Worm (Caenorhabditis elegans) whole organism, L3 larva: Measurements from ENCODE around the gene C05E11.3.

Experiments
- R02D3.7 ChIP-seq: fragments of 150-350 bp; optimal IDR thresholded peaks from 2 replicates; lab custom pipeline; 2014; ENCODE audit warnings: missing biosample characterization, missing genetic modification characterization
- ZK546.5 ChIP-seq: sonication (generic microtip); optimal IDR thresholded peaks from 2 replicates; lab custom pipeline; 2017; ENCODE audit warnings: missing biosample characterization, missing genetic modification characterization
- ceh-28 ChIP-seq: fragments of 150-350 bp; optimal IDR thresholded peaks from 2 replicates; lab custom pipeline; 2014; ENCODE audit warnings: missing biosample characterization, missing genetic modification reagents, missing genetic modification characterization
- daf-12 ChIP-seq: fragments of 150-350 bp; optimal IDR thresholded peaks from 2 replicates; lab custom pipeline; 2014; ENCODE audit warnings: missing biosample characterization, missing genetic modification reagents, missing genetic modification characterization
- egl-27 ChIP-seq: sonication (generic microtip); optimal IDR thresholded peaks from 4 replicates; lab custom pipeline; 2017; ENCODE audit warnings: missing biosample characterization, missing genetic modification reagents, missing genetic modification characterization
- egl-5 ChIP-seq: fragments of 150-350 bp; optimal IDR thresholded peaks from 2 replicates; lab custom pipeline; 2017; ENCODE audit warnings: missing biosample characterization, missing genetic modification reagents, missing genetic modification characterization, inconsistent platforms
- elt-1 ChIP-seq: fragments of 150-350 bp; optimal IDR thresholded peaks from 2 replicates; lab custom pipeline; 2014; ENCODE audit warnings: missing biosample characterization, missing genetic modification characterization
- eor-1 ChIP-seq, 2 experiments: fragments of 150-350 bp; optimal IDR thresholded peaks; 2 replicates each; lab custom pipeline; 2014 to 2018; ENCODE audit warnings: missing biosample characterization in 2 of 2, missing genetic modification characterization in 2 of 2
- fkh-10 ChIP-seq: sonication (generic microtip); optimal IDR thresholded peaks from 2 replicates; lab custom pipeline; 2017; ENCODE audit warnings: missing biosample characterization, missing genetic modification reagents, missing genetic modification characterization
- lin-15B ChIP-seq: fragments of 150-350 bp; optimal IDR thresholded peaks from 2 replicates; lab custom pipeline; 2014; ENCODE audit warnings: missing biosample characterization, missing genetic modification characterization
- lin-39 ChIP-seq: fragments of 150-350 bp; optimal IDR thresholded peaks from 2 replicates; lab custom pipeline; 2018; ENCODE audit warnings: missing biosample characterization, missing genetic modification reagents, missing genetic modification characterization
- mdl-1 ChIP-seq: fragments of 150-350 bp; optimal IDR thresholded peaks from 2 replicates; lab custom pipeline; 2014; ENCODE audit warnings: missing biosample characterization, missing genetic modification characterization
- mml-1 ChIP-seq: fragments of 150-350 bp; sonication (generic microtip); optimal IDR thresholded peaks from 3 replicates; lab custom pipeline; 2014; ENCODE audit warnings: missing biosample characterization, missing genetic modification characterization
- nfya-1 ChIP-seq: sonication (generic microtip); optimal IDR thresholded peaks from 2 replicates; lab custom pipeline; 2017; ENCODE audit warnings: missing genetic modification characterization, mild to moderate bottlenecking, missing compliant biosample characterization, antibody characterized with exemption, moderate library complexity; ENCODE audit not compliant: insufficient read depth
- nhr-12 ChIP-seq: fragments of 150-350 bp; optimal IDR thresholded peaks from 2 replicates; lab custom pipeline; 2014; ENCODE audit warnings: missing biosample characterization, missing genetic modification characterization
- nhr-23 ChIP-seq: fragments of 150-350 bp; optimal IDR thresholded peaks from 2 replicates; lab custom pipeline; 2014; ENCODE audit warnings: missing biosample characterization, missing genetic modification reagents, missing genetic modification characterization
- nhr-237 ChIP-seq: fragments of 150-350 bp; optimal IDR thresholded peaks from 2 replicates; lab custom pipeline; 2014; ENCODE audit warnings: missing biosample characterization, missing genetic modification characterization
- nhr-43 ChIP-seq: sonication (generic microtip); optimal IDR thresholded peaks from 2 replicates; lab custom pipeline; 2016; ENCODE audit warnings: mild to moderate bottlenecking, missing genetic modification characterization, missing compliant biosample characterization; ENCODE audit not compliant: poor library complexity, severe bottlenecking
- nhr-67 ChIP-seq: fragments of 150-350 bp; optimal IDR thresholded peaks from 2 replicates; lab custom pipeline; 2014; ENCODE audit warnings: missing biosample characterization, missing genetic modification characterization
- nhr-77 ChIP-seq: fragments of 150-350 bp; optimal IDR thresholded peaks from 2 replicates; lab custom pipeline; 2014; ENCODE audit warnings: missing biosample characterization, missing genetic modification characterization
- pqm-1 ChIP-seq: fragments of 150-350 bp; optimal IDR thresholded peaks from 2 replicates; lab custom pipeline; 2017; ENCODE audit warnings: missing biosample characterization, missing genetic modification characterization, inconsistent platforms
- skn-1 ChIP-seq: fragments of 150-350 bp; optimal IDR thresholded peaks from 2 replicates; lab custom pipeline; 2014; ENCODE audit warnings: missing biosample characterization, missing genetic modification characterization
- snpc-4 ChIP-seq: fragments of 150-350 bp; optimal IDR thresholded peaks from 2 replicates; lab custom pipeline; 2014; ENCODE audit warnings: missing biosample characterization, missing genetic modification characterization
- tbx-2 ChIP-seq: sonication (generic microtip); optimal IDR thresholded peaks from 2 replicates; lab custom pipeline; 2016; ENCODE audit warnings: mild to moderate bottlenecking, missing genetic modification characterization, missing compliant biosample characterization
- zag-1 ChIP-seq: fragments of 150-350 bp; optimal IDR thresholded peaks from 2 replicates; lab custom pipeline; 2014; ENCODE audit warnings: missing biosample characterization, missing genetic modification characterization

Gene C05E11.3

DNA sequence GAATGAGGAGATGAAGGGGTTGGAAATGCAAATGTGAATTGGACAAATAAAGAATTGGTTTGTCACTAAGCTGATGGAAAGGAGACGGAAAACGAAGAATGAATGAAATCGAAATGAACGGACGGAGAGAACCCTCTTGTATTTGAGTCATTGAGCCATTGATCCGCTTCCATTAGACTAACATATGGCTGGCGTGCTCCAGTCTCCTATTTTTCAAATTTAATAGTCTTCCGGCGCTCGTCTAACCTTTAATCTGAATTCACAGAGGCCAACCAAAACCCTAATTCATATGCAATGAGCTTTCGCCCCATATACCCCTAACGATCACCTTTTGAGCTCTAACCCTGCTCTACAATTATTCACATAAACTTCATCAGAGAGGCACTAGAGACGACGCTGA, 44.0 kb downstream of the C05E11.3 start, which contains the start of gene C46C11.3:
Gene C46C11.3 (plus strand): TSS at position 301 of the 400 bp plus-strand sequence.
- TF ChIP-seq elt-1 (tag; lab: Kevin White, UChicago) = no peak
- TF ChIP-seq lin-15B (tag; lab: Kevin White, UChicago) = no peak
- no peak for TF ChIP-seq daf-12 (tag; lab: Kevin White, UChicago)
- no peak for TF ChIP-seq egl-27 (tag; lab: Kevin White, UChicago)
- TF ChIP-seq nhr-23 (tag; lab: Kevin White, UChicago) = no peak
- TF ChIP-seq tbx-2 (tag; lab: Kevin White, UChicago) = no peak
- no peak for TF ChIP-seq lin-39
- TF ChIP-seq nhr-67 = no peak
- no peak for TF ChIP-seq mdl-1 (tag; lab: Kevin White, UChicago)
- TF ChIP-seq ZK546.5 = no peak
- TF ChIP-seq pqm-1 (tag; lab: Kevin White, UChicago) = no peak
- TF ChIP-seq egl-5 (tag; lab: Kevin White, UChicago) = no peak

DNA sequence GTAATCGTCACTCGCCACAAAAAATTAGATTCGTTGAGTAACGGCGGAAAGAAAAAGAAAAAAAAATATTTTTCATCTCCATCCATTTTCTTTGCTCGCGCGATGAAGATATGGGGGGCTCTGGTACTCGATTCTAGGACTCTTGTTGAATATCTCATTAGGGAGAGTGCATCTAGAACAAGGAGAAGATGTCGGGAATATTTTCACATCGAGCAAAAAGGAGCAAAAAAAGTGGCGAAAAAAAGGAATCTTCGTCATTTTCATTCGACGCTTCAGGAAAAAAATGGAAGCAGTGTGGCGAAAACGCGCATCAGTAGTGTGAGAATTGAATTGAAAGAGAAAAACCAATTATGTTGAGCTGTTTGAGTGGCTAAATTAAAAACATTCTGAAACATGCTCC, 45.7 kb downstream of the C05E11.3 start:
- TF ChIP-seq fkh-10 = peak; percentile 29
- no peak for TF ChIP-seq ZK546.5

DNA sequence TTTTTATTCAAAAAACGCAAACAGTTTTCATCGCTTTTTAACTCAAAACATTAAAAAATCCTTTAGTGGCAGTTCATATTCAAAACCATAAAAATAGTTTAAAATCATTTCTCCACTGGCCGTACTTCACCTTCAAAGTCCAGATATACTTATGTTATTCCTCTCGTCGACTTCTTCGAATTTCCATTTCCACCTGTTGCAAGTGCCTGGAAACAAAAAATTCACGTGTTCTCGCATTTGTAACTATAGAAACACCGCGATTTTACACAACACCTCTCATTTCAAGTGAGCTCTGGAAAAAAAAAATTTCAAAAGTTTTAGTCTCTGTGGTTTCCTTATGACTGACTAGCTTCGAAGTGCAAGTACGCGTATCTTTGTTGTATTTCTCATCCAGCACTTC, 47.0 kb downstream of the C05E11.3 start:
- TF ChIP-seq nhr-77 (tag; lab: Kevin White, UChicago) (no peak), ZK546.5 (no peak), eor-1 (tag; optimal IDR thresholded peaks at IDR 0.05; lab: Kevin White, UChicago) (no peak), fkh-10 (no peak), skn-1 (no peak), nfya-1 (tag; lab: Kevin White, UChicago) (no peak)

DNA sequence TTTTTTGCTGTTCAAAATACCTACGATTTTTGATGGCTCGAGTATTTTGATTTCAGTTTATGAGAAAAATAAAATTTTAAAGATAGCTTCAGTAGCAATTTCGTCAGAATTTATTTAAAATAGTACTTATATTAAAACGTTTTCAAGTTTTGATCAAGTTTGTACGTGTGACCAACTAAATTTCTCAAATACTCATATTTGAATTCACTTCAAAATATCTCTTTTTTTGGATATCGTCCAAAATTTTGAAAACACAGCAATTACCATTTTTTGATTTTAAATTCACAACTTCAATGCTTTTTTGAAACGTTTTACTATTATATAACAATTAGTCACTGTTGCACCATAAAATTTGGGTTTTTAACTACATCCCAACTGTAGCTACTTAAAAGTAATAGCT, 48.9 kb downstream of the C05E11.3 start:
- no peak for TF ChIP-seq nhr-12 (tag; lab: Kevin White, UChicago)
- no peak for TF ChIP-seq nhr-237 (tag; lab: Kevin White, UChicago)

DNA sequence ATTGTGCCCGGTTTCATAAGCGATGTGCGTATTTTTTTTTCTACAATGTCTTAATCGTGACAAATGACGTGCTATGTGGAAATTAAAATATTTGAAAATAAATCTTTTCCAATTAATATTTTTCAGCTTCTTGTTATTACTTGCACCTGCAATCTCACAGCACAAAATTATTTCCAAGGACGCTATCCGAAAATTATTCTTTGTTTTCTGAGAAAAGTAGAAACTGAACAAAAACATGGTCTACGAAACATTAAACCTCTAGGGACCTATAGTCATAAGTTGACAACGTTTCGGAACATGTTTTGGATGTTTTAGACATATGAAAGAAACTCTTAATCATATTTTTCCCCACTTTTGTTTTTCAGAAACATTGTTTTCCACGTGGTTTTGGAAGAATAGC, 50.3 kb downstream of the C05E11.3 start:
- no peak for TF ChIP-seq elt-1 (tag; lab: Kevin White, UChicago)
- TF ChIP-seq R02D3.7 (tag; lab: Kevin White, UChicago) = no peak
- TF ChIP-seq mml-1 = no peak
- no peak for TF ChIP-seq zag-1 (tag; lab: Kevin White, UChicago)
- no peak for TF ChIP-seq daf-12 (tag; lab: Kevin White, UChicago)
- TF ChIP-seq lin-39 = no peak
- no peak for TF ChIP-seq pqm-1 (tag; lab: Kevin White, UChicago)
- no peak for TF ChIP-seq tbx-2 (tag; lab: Kevin White, UChicago)
- no peak for TF ChIP-seq nhr-43 (tag; lab: Kevin White, UChicago)
- TF ChIP-seq ceh-28 (tag; lab: Kevin White, UChicago) = no peak
- no peak for TF ChIP-seq nhr-12 (tag; lab: Kevin White, UChicago)

DNA sequence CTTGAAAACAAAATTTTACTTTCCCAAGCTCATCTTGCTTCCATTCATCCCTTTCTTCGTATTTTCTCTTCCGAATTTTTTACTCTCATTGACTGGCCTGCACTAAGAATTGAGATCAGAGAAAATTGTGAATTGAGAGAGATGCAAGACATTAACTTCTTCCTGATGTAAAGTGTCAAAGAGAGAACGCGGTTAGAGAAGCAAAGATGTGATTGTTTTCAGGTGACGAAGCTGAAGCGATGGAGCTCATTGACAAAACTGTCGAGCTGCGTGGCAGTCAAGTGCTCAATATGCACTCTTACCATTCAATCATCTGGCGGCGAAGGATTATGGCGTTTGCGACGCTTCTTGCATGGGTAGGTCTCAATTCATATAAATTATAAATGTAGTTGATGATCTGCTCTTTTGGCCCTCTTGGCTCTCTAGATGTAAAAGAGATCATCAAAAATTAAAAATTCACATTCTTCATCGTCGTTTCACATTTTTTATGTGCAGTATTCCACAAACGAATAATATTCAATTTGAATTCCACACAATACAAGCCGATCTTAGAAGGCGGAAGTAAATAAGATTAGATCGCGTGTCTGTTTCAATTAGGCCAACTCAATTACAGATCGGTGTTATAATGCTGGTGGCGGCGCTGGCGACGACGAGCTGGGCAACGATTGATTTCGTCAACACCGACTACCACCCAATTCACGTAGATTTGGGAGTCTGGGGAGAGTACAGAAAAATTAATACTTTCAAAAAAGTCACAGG, 51.0 kb downstream of the C05E11.3 start:
- TF ChIP-seq snpc-4 (tag; lab: Kevin White, UChicago) (no peak), egl-5 (tag; lab: Kevin White, UChicago) (peak; percentile 87)
